Fruit fly (Drosophila melanogaster): ENCODE measurements around the gene Rga.

DNA sequence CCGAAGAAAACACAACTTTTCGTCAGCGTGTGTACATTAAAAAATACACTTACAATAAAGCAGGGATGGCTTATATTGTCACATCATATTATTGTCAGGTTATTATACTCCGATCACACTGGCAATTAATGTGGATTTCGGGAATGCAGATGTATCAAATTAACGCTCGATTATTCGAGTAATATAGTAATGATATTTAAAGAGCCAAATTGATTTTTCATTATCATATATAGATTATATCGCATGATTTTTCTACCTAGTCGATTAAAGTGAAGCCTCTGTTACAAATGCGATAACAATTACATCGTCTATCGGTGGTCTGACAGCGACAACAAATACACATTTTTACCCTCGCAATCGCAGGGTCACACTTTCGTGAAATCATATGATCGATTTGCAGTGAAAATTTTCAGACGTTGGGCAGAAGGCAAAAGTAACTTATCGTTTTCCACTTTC is 21.5 kb downstream of the Rga start, which contains the start of the genes noi and Vha26:
- TF ChIP-seq CG8478 (optimal IDR thresholded peaks at IDR 0.05): no peak
- no peak for TF ChIP-seq pan (optimal IDR thresholded peaks at IDR 0.05)
- TF ChIP-seq usp (GFP tag; optimal IDR thresholded peaks at IDR 0.05): no peak
- no peak for TF ChIP-seq psq (optimal IDR thresholded peaks at IDR 0.05)

Data from whole organism.